Worm (Caenorhabditis elegans) whole organism, L4/young adult: ENCODE results near the gene nlr-1.

ENCODE experiments used
- W03F9.2 ChIP-seq: fragments of 150-350 bp; optimal IDR thresholded peaks from 2 replicates; lab custom pipeline; 2014; ENCODE audit warnings: missing biosample characterization, missing genetic modification characterization
- dao-5 ChIP-seq: sonication (generic microtip); optimal IDR thresholded peaks from 2 replicates; lab custom pipeline; 2016; ENCODE audit warnings: missing genotype, missing genetic modification characterization, moderate library complexity, missing compliant biosample characterization
- him-1 ChIP-seq: sonication (generic microtip); optimal IDR thresholded peaks from 2 replicates; lab custom pipeline; 2016; ENCODE audit warnings: missing genotype, missing genetic modification reagents, missing genetic modification characterization, missing compliant biosample characterization

DNA sequence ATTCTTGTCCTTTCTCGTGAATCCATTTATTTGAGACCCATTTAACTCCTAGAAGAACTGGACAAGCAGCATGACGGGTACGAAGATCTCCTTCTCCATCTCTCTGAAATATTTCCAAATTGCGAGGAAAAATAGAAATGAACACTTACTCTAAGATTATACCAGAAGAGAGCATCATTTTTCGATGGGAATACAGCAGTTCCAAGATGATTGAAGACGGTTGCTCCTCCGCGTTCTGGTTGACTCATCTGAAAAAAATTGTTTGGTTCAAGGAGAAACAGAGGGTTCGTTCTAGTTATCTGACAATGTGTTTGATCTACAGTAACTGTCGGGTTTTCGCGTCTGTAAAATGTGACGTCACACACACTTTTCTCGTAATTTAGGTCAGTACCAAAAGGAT is 33.2 kb upstream of the nlr-1 start:
- TF ChIP-seq him-1 (no peak), dao-5 (no peak), W03F9.2 (tag; lab: Kevin White, UChicago) (no peak)
